Fruit fly (Drosophila melanogaster): ENCODE results near the gene CG9593.

Gene CG9593

dm6 chr3R:15794258-15794727 lies 7.8 kb upstream of the CG9593 start (continued):
- TF ChIP-seq BtbVII (GFP tag; optimal IDR thresholded peaks at IDR 0.05) (peak; percentile 53), Gug (GFP tag; IDR thresholded peaks at IDR 0.05) (no peak), maf-S (GFP tag; optimal IDR thresholded peaks at IDR 0.05) (peak; percentile 32), vfl (GFP tag; optimal IDR thresholded peaks at IDR 0.05) (peak; percentile 4), tin (GFP tag; optimal IDR thresholded peaks at IDR 0.05) (no peak), ac (GFP tag; optimal IDR thresholded peaks at IDR 0.05) (no peak), MBD-R2 (GFP tag; IDR thresholded peaks at IDR 0.05) (peak; percentile 34; the same call in 1 of the 2 replicates), CG7372 (GFP tag; IDR thresholded peaks at IDR 0.05) (no peak), CG8478 (optimal IDR thresholded peaks at IDR 0.05) (peak; percentile 98), crc (GFP tag; optimal IDR thresholded peaks at IDR 0.05) (no peak), Stat92E (GFP tag; optimal IDR thresholded peaks at IDR 0.05) (no peak), chn (GFP tag; optimal IDR thresholded peaks at IDR 0.05) (peak; percentile 6), jing (GFP tag; optimal IDR thresholded peaks at IDR 0.05) (no peak), ab (GFP tag; optimal IDR thresholded peaks at IDR 0.05) (no peak), PHDP (tag; optimal IDR thresholded peaks at IDR 0.05) (peak; percentile 49), zen2 (GFP tag; IDR thresholded peaks at IDR 0.05; ENCODE audit: partially characterized antibody) (no peak), CG6654 (GFP tag; optimal IDR thresholded peaks at IDR 0.05) (no peak), zen (tag; optimal IDR thresholded peaks at IDR 0.05) (peak; percentile 3), mam (GFP tag; optimal IDR thresholded peaks at IDR 0.05) (no peak), Dll (GFP tag; IDR thresholded peaks at IDR 0.05; ENCODE audit: partially characterized antibody) (no peak), pros (GFP tag; optimal IDR thresholded peaks at IDR 0.05) (no peak), CG6272 (GFP tag; IDR thresholded peaks at IDR 0.05) (no peak), salm (tag; optimal IDR thresholded peaks at IDR 0.05) (no peak), HHEX (GFP tag; optimal IDR thresholded peaks at IDR 0.05) (peak; percentile 49), H2.0 (GFP tag; IDR thresholded peaks at IDR 0.05) (0 out of 2 replicates have a peak, but pooled peaks have one; percentile 15), Usf (GFP tag; optimal IDR thresholded peaks at IDR 0.05) (no peak), org-1 (GFP tag; optimal IDR thresholded peaks at IDR 0.05) (no peak), cg (GFP tag; optimal IDR thresholded peaks at IDR 0.05) (peak; percentile 99), CG18011 (GFP tag; optimal IDR thresholded peaks at IDR 0.05) (no peak), knrl (GFP tag; IDR thresholded peaks at IDR 0.05; ENCODE audit: partially characterized antibody) (no peak), Rfx (GFP tag; IDR thresholded peaks at IDR 0.05) (peak; percentile 68), CG9727 (GFP tag; optimal IDR thresholded peaks at IDR 0.05) (peak; percentile 42), CHES-1-like (GFP tag; optimal IDR thresholded peaks at IDR 0.05) (peak; percentile 67), Nf-YA (GFP tag; IDR thresholded peaks at IDR 0.05) (no peak), br (optimal IDR thresholded peaks at IDR 0.05) (no peak), Lpt (GFP tag; optimal IDR thresholded peaks at IDR 0.05) (no peak), Awh (GFP tag; IDR thresholded peaks at IDR 0.05) (peak; percentile 74), lmd (GFP tag; IDR thresholded peaks at IDR 0.05) (no peak; the same call in 1 of the 2 replicates), nmo (GFP tag; optimal IDR thresholded peaks at IDR 0.05) (no peak), CG2889 (GFP tag; IDR thresholded peaks at IDR 0.05) (no peak), CG16863 (GFP tag; optimal IDR thresholded peaks at IDR 0.05) (peak; percentile 51), CG30020 (tag; optimal IDR thresholded peaks at IDR 0.05) (no peak), Vsx1 (GFP tag; optimal IDR thresholded peaks at IDR 0.05) (peak; percentile 61), CoRest (tag; optimal IDR thresholded peaks at IDR 0.05) (peak; percentile 15), CG14050 (GFP tag; IDR thresholded peaks at IDR 0.05) (no peak), CG11696 (GFP tag; IDR thresholded peaks at IDR 0.05) (peak; percentile 35; the same call in 1 of the 2 replicates), Hand (GFP tag; optimal IDR thresholded peaks at IDR 0.05) (no peak), stc (GFP tag; IDR thresholded peaks at IDR 0.05) (peak; percentile 19; the same call in 1 of the 2 replicates), aop (GFP tag; IDR thresholded peaks at IDR 0.05) (no peak), sob (GFP tag; IDR thresholded peaks at IDR 0.05) (peak; percentile 59), ewg (GFP tag; optimal IDR thresholded peaks at IDR 0.05) (peak; percentile 53), sug (tag; optimal IDR thresholded peaks at IDR 0.05) (peak; percentile 5)
